Worm (Caenorhabditis elegans): ENCODE data around the gene T22E5.1.

DNA sequence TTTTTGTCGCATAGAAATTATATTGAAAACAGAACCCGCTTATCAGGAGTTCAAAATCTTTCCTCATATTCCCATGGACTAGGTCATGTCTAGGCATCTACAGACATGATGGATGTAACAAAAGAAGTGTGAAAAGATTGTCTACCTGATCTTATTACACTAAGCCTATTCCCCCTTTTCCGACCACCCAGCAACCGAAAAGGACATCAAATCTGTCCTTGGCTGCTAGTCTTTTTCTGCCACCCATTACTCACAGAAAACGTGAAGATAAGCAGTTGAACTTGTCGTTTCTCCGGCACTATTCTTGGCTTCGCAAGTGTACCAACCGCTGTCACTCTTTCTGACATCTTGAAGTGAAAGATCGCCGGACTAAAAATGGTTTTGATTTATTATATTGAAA is 29.7 kb upstream of the T22E5.1 start:
- TF ChIP-seq Y55F3AM.14 (GFP tag; optimal IDR thresholded peaks at IDR 0.05) (no peak), elt-1 (tag; optimal IDR thresholded peaks at IDR 0.05) (peak; percentile 55), aly-2 (tag; optimal IDR thresholded peaks at IDR 0.05) (no peak), nhr-77 (tag; optimal IDR thresholded peaks at IDR 0.05) (no peak), nhr-25 (tag; optimal IDR thresholded peaks at IDR 0.05) (peak; percentile 51), mbf-1 (tag; optimal IDR thresholded peaks at IDR 0.05) (no peak), zag-1 (tag; optimal IDR thresholded peaks at IDR 0.05) (no peak), lin-11 (tag; optimal IDR thresholded peaks at IDR 0.05) (no peak)

Data from whole organism, L2 larva.